Fruit fly (Drosophila melanogaster): ENCODE measurements around the gene CG2186.

dm6 chrX:10845256-10845655 is 12.2 kb upstream of the CG2186 start:
- TF ChIP-seq mam (GFP tag; optimal IDR thresholded peaks at IDR 0.05) = no peak
- no peak for TF ChIP-seq CG12219 (GFP tag; optimal IDR thresholded peaks at IDR 0.05)
- TF ChIP-seq hbn (GFP tag; IDR thresholded peaks at IDR 0.05; ENCODE audit: partially characterized antibody) = no peak
- TF ChIP-seq jigr1 (GFP tag; IDR thresholded peaks at IDR 0.05) = no peak
- no peak for TF ChIP-seq CG11085 (GFP tag; IDR thresholded peaks at IDR 0.05)
- no peak for TF ChIP-seq repo (GFP tag; optimal IDR thresholded peaks at IDR 0.05)
- TF ChIP-seq C15 (GFP tag; IDR thresholded peaks at IDR 0.05) = no peak
- no peak for TF ChIP-seq yki (optimal IDR thresholded peaks at IDR 0.05)
- no peak for TF ChIP-seq CG9932 (GFP tag; IDR thresholded peaks at IDR 0.05)

All from whole organism, embryonic.